Worm (Caenorhabditis elegans) whole organism, mixed stage, embryonic: ENCODE measurements around the gene ckb-1.

Experiments used
- M03D4.4 ChIP-seq: sonication (generic microtip); optimal IDR thresholded peaks from 2 replicates; lab custom pipeline; 2017; ENCODE audit warnings: mild to moderate bottlenecking, missing genetic modification characterization, missing compliant biosample characterization
- bed-3 ChIP-seq: fragments of 200-800 bp; sonication (Bioruptor generic); optimal IDR thresholded peaks from 3 replicates; lab custom pipeline; 2018; ENCODE audit warnings: mild to moderate bottlenecking, missing genetic modification characterization, moderate library complexity, missing compliant biosample characterization
- blmp-1 ChIP-seq: fragments of 150-350 bp; optimal IDR thresholded peaks from 2 replicates; lab custom pipeline; 2014; ENCODE audit warnings: missing biosample characterization, missing genetic modification characterization
- ceh-43 ChIP-seq: fragments of 200-800 bp; sonication (Bioruptor generic); optimal IDR thresholded peaks from 2 replicates; lab custom pipeline; 2018; ENCODE audit warnings: mild to moderate bottlenecking, missing genetic modification characterization, moderate library complexity, missing compliant biosample characterization
- ceh-83 ChIP-seq: fragments of 200-800 bp; sonication (Bioruptor generic); optimal IDR thresholded peaks from 2 replicates; lab custom pipeline; 2018; ENCODE audit warnings: mild to moderate bottlenecking, missing genetic modification characterization, missing compliant biosample characterization
- ces-1 ChIP-seq: fragments of 150-350 bp; optimal IDR thresholded peaks from 2 replicates; lab custom pipeline; 2014; ENCODE audit warnings: missing biosample characterization, missing genetic modification reagents, missing genetic modification characterization
- cnd-1 ChIP-seq: fragments of 200-800 bp; sonication (Bioruptor generic); optimal IDR thresholded peaks from 2 replicates; lab custom pipeline; 2018; ENCODE audit warnings: mild to moderate bottlenecking, missing genetic modification characterization, missing compliant biosample characterization
- drap-1 ChIP-seq: fragments of 200-800 bp; sonication (Bioruptor generic); optimal IDR thresholded peaks from 3 replicates; lab custom pipeline; 2018; ENCODE audit warnings: mild to moderate bottlenecking, missing genetic modification characterization, missing compliant biosample characterization
- elt-1 ChIP-seq: sonication (generic microtip); optimal IDR thresholded peaks from 2 replicates; lab custom pipeline; 2017; ENCODE audit warnings: missing genetic modification characterization, mild to moderate bottlenecking, missing compliant biosample characterization, antibody characterized with exemption, moderate library complexity, borderline replicate concordance; ENCODE audit not compliant: insufficient read depth
- elt-3 ChIP-seq: fragments of 150-350 bp; optimal IDR thresholded peaks from 2 replicates; lab custom pipeline; 2014; ENCODE audit warnings: missing biosample characterization, missing genetic modification characterization
- ham-2 ChIP-seq: fragments of 200-800 bp; sonication (Bioruptor generic); optimal IDR thresholded peaks from 2 replicates; lab custom pipeline; 2018; ENCODE audit warnings: mild to moderate bottlenecking, missing genetic modification characterization, missing compliant biosample characterization
- hlh-1 ChIP-seq: fragments of 150-350 bp; optimal IDR thresholded peaks from 2 replicates; lab custom pipeline; 2014; ENCODE audit warnings: missing biosample characterization, missing genetic modification reagents, missing genetic modification characterization
- lin-13 ChIP-seq: fragments of 150-350 bp; optimal IDR thresholded peaks from 2 replicates; lab custom pipeline; 2014; ENCODE audit warnings: missing biosample characterization, missing genetic modification characterization
- lin-32 ChIP-seq: fragments of 200-800 bp; sonication (Bioruptor generic); optimal IDR thresholded peaks from 2 replicates; lab custom pipeline; 2018; ENCODE audit warnings: mild to moderate bottlenecking, missing genetic modification characterization, missing compliant biosample characterization
- lsy-2 ChIP-seq: fragments of 150-350 bp; optimal IDR thresholded peaks from 2 replicates; lab custom pipeline; 2014; ENCODE audit warnings: missing biosample characterization, missing genetic modification characterization
- mab-5 ChIP-seq: fragments of 150-350 bp; optimal IDR thresholded peaks from 2 replicates; lab custom pipeline; 2014; ENCODE audit warnings: missing biosample characterization, missing genetic modification characterization
- mep-1 ChIP-seq: fragments of 150-350 bp; optimal IDR thresholded peaks from 2 replicates; lab custom pipeline; 2017; ENCODE audit warnings: missing biosample characterization, missing genetic modification reagents, missing genetic modification characterization, inconsistent platforms
- mls-2 ChIP-seq: sonication (generic microtip); optimal IDR thresholded peaks from 2 replicates; lab custom pipeline; 2016; ENCODE audit warnings: mild to moderate bottlenecking, missing genetic modification characterization, moderate library complexity, missing compliant biosample characterization
- nhr-12 ChIP-seq: fragments of 150-350 bp; optimal IDR thresholded peaks from 2 replicates; lab custom pipeline; 2014; ENCODE audit warnings: missing biosample characterization, missing genetic modification characterization
- nhr-2 ChIP-seq: fragments of 150-350 bp; optimal IDR thresholded peaks from 2 replicates; lab custom pipeline; 2014; ENCODE audit warnings: missing biosample characterization, missing genetic modification characterization
- nhr-237 ChIP-seq: fragments of 150-350 bp; optimal IDR thresholded peaks from 2 replicates; lab custom pipeline; 2014; ENCODE audit warnings: missing biosample characterization, missing genetic modification characterization
- nhr-28 ChIP-seq: fragments of 150-350 bp; optimal IDR thresholded peaks from 2 replicates; lab custom pipeline; 2014; ENCODE audit warnings: missing biosample characterization, missing genetic modification characterization
- nhr-76 ChIP-seq: sonication (generic microtip); optimal IDR thresholded peaks from 2 replicates; lab custom pipeline; 2017; ENCODE audit warnings: missing biosample characterization, missing genetic modification characterization
- pha-4 ChIP-seq: fragments of 150-350 bp; optimal IDR thresholded peaks from 2 replicates; lab custom pipeline; 2018; ENCODE audit warnings: missing biosample characterization, missing genetic modification reagents, missing genetic modification characterization
- sem-2 ChIP-seq: fragments of 200-800 bp; sonication (Bioruptor generic); optimal IDR thresholded peaks from 2 replicates; lab custom pipeline; 2018; ENCODE audit warnings: mild to moderate bottlenecking, missing genetic modification characterization, missing compliant biosample characterization
- sptf-1 ChIP-seq: sonication (generic microtip); optimal IDR thresholded peaks from 2 replicates; lab custom pipeline; 2017; ENCODE audit warnings: mild to moderate bottlenecking, missing genetic modification characterization, moderate library complexity, missing compliant biosample characterization
- tbx-8 ChIP-seq: fragments of 200-800 bp; sonication (Bioruptor generic); optimal IDR thresholded peaks from 2 replicates; lab custom pipeline; 2018; ENCODE audit warnings: mild to moderate bottlenecking, missing genetic modification characterization, moderate library complexity, missing compliant biosample characterization
- unc-120 ChIP-seq: sonication (generic microtip); optimal IDR thresholded peaks from 2 replicates; lab custom pipeline; 2017; ENCODE audit warnings: missing genetic modification characterization, missing compliant biosample characterization; ENCODE audit not compliant: poor library complexity, severe bottlenecking
- unc-39 ChIP-seq: fragments of 150-350 bp; optimal IDR thresholded peaks from 2 replicates; lab custom pipeline; 2014; ENCODE audit warnings: missing biosample characterization, missing genetic modification characterization
- unc-62 ChIP-seq: fragments of 150-350 bp; optimal IDR thresholded peaks from 2 replicates; lab custom pipeline; 2014; ENCODE audit warnings: missing biosample characterization, missing genetic modification reagents, missing genetic modification characterization
- zip-8 ChIP-seq: fragments of 150-350 bp; optimal IDR thresholded peaks from 2 replicates; lab custom pipeline; 2014; ENCODE audit warnings: missing biosample characterization, missing genetic modification characterization
- ztf-11 ChIP-seq: fragments of 150-350 bp; optimal IDR thresholded peaks from 2 replicates; lab custom pipeline; 2014; ENCODE audit warnings: missing biosample characterization, missing genetic modification characterization

Gene ckb-1

ce11 chrIII:4372894-4373293 lies 7.8 kb downstream of the ckb-1 start:
- TF ChIP-seq drap-1 (no peak), unc-39 (tag; lab: Kevin White, UChicago) (no peak), nhr-28 (tag; lab: Kevin White, UChicago) (no peak), sem-2 (GFP tag; lab: Kevin White, UChicago) (no peak), lsy-2 (tag; lab: Kevin White, UChicago) (no peak), ces-1 (no peak)

- TF ChIP-seq unc-62 (GFP tag; lab: Kevin White, UChicago) (no peak), nhr-28 (tag; lab: Kevin White, UChicago) (no peak)
These were observed 9.8 kb downstream of the ckb-1 start, which contains the start of gene pals-26 for ce11 chrIII:4374854-4375253. Gene pals-26, plus strand, starts transcription at chrIII:4375154.

- TF ChIP-seq M03D4.4 (tag; lab: Kevin White, UChicago), result peak; percentile 79
- peak; percentile 44 for TF ChIP-seq ham-2 (GFP tag; lab: Kevin White, UChicago)
- peak; percentile 13 for TF ChIP-seq pha-4
- peak; percentile 69 for TF ChIP-seq sptf-1 (tag; lab: Kevin White, UChicago)
- peak; percentile 33 for TF ChIP-seq tbx-8 (GFP tag; lab: Kevin White, UChicago)
- TF ChIP-seq unc-120 (tag; lab: Kevin White, UChicago), result peak; percentile 56
- TF ChIP-seq drap-1, result peak; percentile 65
- TF ChIP-seq hlh-1 (tag; lab: Kevin White, UChicago), result peak; percentile 53
- peak; percentile 23 for TF ChIP-seq ceh-43
- TF ChIP-seq cnd-1, result peak; percentile 66
- peak; percentile 45 for TF ChIP-seq bed-3 (GFP tag; lab: Kevin White, UChicago)
- peak; percentile 10 for TF ChIP-seq lin-32
- TF ChIP-seq mls-2, result peak; percentile 87
- TF ChIP-seq lin-13, result peak; percentile 10
- TF ChIP-seq lsy-2 (tag; lab: Kevin White, UChicago), result peak; percentile 13
- TF ChIP-seq ceh-83 (GFP tag; lab: Kevin White, UChicago), result peak; percentile 77
- TF ChIP-seq nhr-2 (tag; lab: Kevin White, UChicago), result peak; percentile 25
- TF ChIP-seq mep-1 (tag; lab: Kevin White, UChicago), result peak; percentile 33
- TF ChIP-seq sem-2 (GFP tag; lab: Kevin White, UChicago), result peak; percentile 61
These were observed 13.7 kb downstream of the ckb-1 start for ce11 chrIII:4378600-4379293.

- TF ChIP-seq blmp-1 (tag; lab: Kevin White, UChicago) (no peak), ceh-43 (no peak), cnd-1 (no peak), lin-13 (no peak), lin-32 (no peak), unc-62 (GFP tag; lab: Kevin White, UChicago) (no peak), ztf-11 (tag; lab: Kevin White, UChicago) (no peak), elt-3 (tag; lab: Kevin White, UChicago) (no peak), nhr-237 (tag; lab: Kevin White, UChicago) (no peak), mab-5 (no peak), pha-4 (no peak), sptf-1 (tag; lab: Kevin White, UChicago) (no peak), elt-1 (tag; lab: Kevin White, UChicago) (no peak), nhr-76 (tag; lab: Kevin White, UChicago) (no peak), zip-8 (tag; lab: Kevin White, UChicago) (no peak), lsy-2 (tag; lab: Kevin White, UChicago) (no peak), unc-120 (tag; lab: Kevin White, UChicago) (no peak)
These were observed 14.6 kb downstream of the ckb-1 start, which contains the start of gene B0284.3 for ce11 chrIII:4379717-4380116. Gene B0284.3, minus strand, starts transcription at chrIII:4379817.

ce11 chrIII:4380835-4381234 lies 15.8 kb downstream of the ckb-1 start:
- TF ChIP-seq hlh-1 (tag; lab: Kevin White, UChicago), result no peak
- TF ChIP-seq ham-2 (GFP tag; lab: Kevin White, UChicago), result no peak
- TF ChIP-seq lsy-2 (tag; lab: Kevin White, UChicago), result peak; percentile 21
- TF ChIP-seq zip-8 (tag; lab: Kevin White, UChicago), result no peak
- TF ChIP-seq nhr-12, result no peak
- no peak for TF ChIP-seq blmp-1 (tag; lab: Kevin White, UChicago)
- TF ChIP-seq drap-1, result no peak
- peak; percentile 38 for TF ChIP-seq mep-1 (tag; lab: Kevin White, UChicago)
- no peak for TF ChIP-seq cnd-1
- no peak for TF ChIP-seq nhr-237 (tag; lab: Kevin White, UChicago)
- TF ChIP-seq mls-2, result peak; percentile 13
- no peak for TF ChIP-seq elt-1 (tag; lab: Kevin White, UChicago)
- TF ChIP-seq bed-3 (GFP tag; lab: Kevin White, UChicago), result no peak
- peak; percentile 57 for TF ChIP-seq lin-13
- peak; percentile 73 for TF ChIP-seq ces-1
- TF ChIP-seq pha-4, result no peak
